Worm (Caenorhabditis elegans): ENCODE measurements around the gene algn-2.

- TF ChIP-seq unc-62 (GFP tag; optimal IDR thresholded peaks at IDR 0.05) (no peak), unc-30 (tag; optimal IDR thresholded peaks at IDR 0.05) (no peak), ama-1 (optimal IDR thresholded peaks at IDR 0.05) (no peak)
Measured at ce11 chrII:5333729-5334255, 41.3 kb upstream of the algn-2 start.
